Fruit fly (Drosophila melanogaster) whole organism, prepupa: Measurements from ENCODE around the gene Uros2.

ENCODE experiments used
- Blimp-1 ChIP-seq: fragments of 200-800 bp; sonication (Bioruptor generic); optimal IDR thresholded peaks from 3 replicates; lab custom pipeline; 2017; ENCODE audit warnings: missing biosample characterization, missing genetic modification characterization, mild to moderate bottlenecking, moderate library complexity, missing genetic modification reagents
- CG6854 ChIP-seq: fragments of 200-800 bp; sonication (Bioruptor generic); optimal IDR thresholded peaks from 2 replicates; lab custom pipeline; 2017; ENCODE audit warnings: missing biosample characterization, mild to moderate bottlenecking, missing genetic modification characterization
- CG8632 ChIP-seq: fragments of 200-800 bp; sonication (Bioruptor generic); optimal IDR thresholded peaks from 3 replicates; lab custom pipeline; 2016; ENCODE audit warnings: missing biosample characterization, missing genetic modification characterization
- Eip93F ChIP-seq: fragments of 200-800 bp; sonication (Bioruptor generic); optimal IDR thresholded peaks from 2 replicates; lab custom pipeline; 2016; ENCODE audit warnings: missing biosample characterization, mild to moderate bottlenecking, missing genetic modification characterization
- Gug ChIP-seq: fragments of 200-800 bp; sonication (Bioruptor generic); IDR thresholded peaks from 2 replicates; pipeline ENCODE4 v1.3.6; 2022; ENCODE audit warnings: missing biosample characterization, missing genetic modification characterization
- Hr4 ChIP-seq: fragments of 200-800 bp; sonication (Bioruptor generic); optimal IDR thresholded peaks from 3 replicates; lab custom pipeline; 2016; ENCODE audit warnings: missing biosample characterization, missing genetic modification characterization
- Lpt ChIP-seq: fragments of 200-800 bp; sonication (Bioruptor generic); optimal IDR thresholded peaks from 3 replicates; lab custom pipeline; 2016; ENCODE audit warnings: missing biosample characterization, missing genetic modification characterization
- Sox102F ChIP-seq: fragments of 200-800 bp; sonication (Bioruptor generic); optimal IDR thresholded peaks from 2 replicates; lab custom pipeline; 2016; ENCODE audit warnings: missing biosample characterization, mild to moderate bottlenecking, missing genetic modification characterization
- cyc ChIP-seq: fragments of 200-800 bp; sonication (Bioruptor generic); optimal IDR thresholded peaks from 3 replicates; lab custom pipeline; 2016; ENCODE audit warnings: missing biosample characterization, missing genetic modification characterization
- dac ChIP-seq: fragments of 200-800 bp; sonication (Bioruptor generic); optimal IDR thresholded peaks from 2 replicates; lab custom pipeline; 2017; ENCODE audit warnings: missing biosample characterization, mild to moderate bottlenecking, missing genetic modification characterization

DNA sequence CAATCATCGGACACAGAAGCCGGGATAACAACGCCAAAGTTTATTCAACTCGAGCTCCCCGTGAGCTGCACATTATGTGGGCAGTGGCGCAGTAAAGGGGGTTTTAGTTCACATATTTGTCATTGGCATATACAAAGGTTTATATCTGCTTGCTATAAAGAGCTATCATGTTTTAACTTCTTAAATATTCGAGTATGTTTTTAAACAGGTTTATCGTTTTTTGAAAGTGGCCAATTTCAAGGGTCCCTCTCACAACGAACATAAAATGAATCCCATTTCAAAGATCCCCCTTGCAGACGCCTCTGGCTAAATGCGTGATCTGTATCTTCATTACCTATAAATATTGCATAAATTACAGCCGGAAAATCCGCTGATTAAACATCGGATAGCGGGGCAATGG lies 39.2 kb downstream of the Uros2 start:
- TF ChIP-seq CG8632 (GFP tag; lab: Kevin White, UChicago) (peak; percentile 63), Lpt (GFP tag; lab: Kevin White, UChicago) (peak; percentile 28), dac (GFP tag; lab: Kevin White, UChicago) (no peak), CG6854 (GFP tag; lab: Kevin White, UChicago) (no peak), cyc (GFP tag; lab: Kevin White, UChicago) (peak; percentile 76), Gug (GFP tag; lab: Robert Waterston, UW) (0 out of 2 replicates have a peak, but pooled peaks have one; percentile 35), Eip93F (no peak), Blimp-1 (GFP tag; lab: Kevin White, UChicago) (peak; percentile 24), Hr4 (GFP tag; lab: Kevin White, UChicago) (peak; percentile 63), Sox102F (GFP tag; lab: Kevin White, UChicago) (peak; percentile 77)
